Worm (Caenorhabditis elegans) whole organism, L2 larva: ENCODE measurements around the gene ZK1320.5.

Source experiments
- C34F6.9 ChIP-seq: fragments of 150-350 bp; optimal IDR thresholded peaks from 2 replicates; lab custom pipeline; 2014; ENCODE audit warnings: missing biosample characterization, missing genetic modification characterization
- F13H6.1 ChIP-seq: sonication (generic microtip); optimal IDR thresholded peaks from 2 replicates; lab custom pipeline; 2016; ENCODE audit warnings: missing genetic modification characterization, missing compliant biosample characterization
- R02D3.7 ChIP-seq: fragments of 150-350 bp; optimal IDR thresholded peaks from 2 replicates; lab custom pipeline; 2014; ENCODE audit warnings: missing biosample characterization, missing genetic modification characterization
- Y55F3AM.14 ChIP-seq: fragments of 200-800 bp; sonication (Bioruptor generic); optimal IDR thresholded peaks from 2 replicates; lab custom pipeline; 2018; ENCODE audit warnings: mild to moderate bottlenecking, missing genetic modification characterization, missing compliant biosample characterization
- ZK546.5 ChIP-seq: sonication (generic microtip); optimal IDR thresholded peaks from 2 replicates; lab custom pipeline; 2017; ENCODE audit warnings: missing biosample characterization, missing genetic modification characterization
- alr-1 ChIP-seq: fragments of 150-350 bp; optimal IDR thresholded peaks from 2 replicates; lab custom pipeline; 2014; ENCODE audit warnings: missing biosample characterization, missing genetic modification characterization
- aly-2 ChIP-seq: fragments of 150-350 bp; optimal IDR thresholded peaks from 2 replicates; lab custom pipeline; 2014; ENCODE audit warnings: missing biosample characterization, missing genetic modification characterization
- ceh-16 ChIP-seq: fragments of 150-350 bp; optimal IDR thresholded peaks from 2 replicates; lab custom pipeline; 2014; ENCODE audit warnings: missing biosample characterization, missing genetic modification characterization
- ceh-82 ChIP-seq: fragments of 150-350 bp; optimal IDR thresholded peaks from 2 replicates; lab custom pipeline; 2014; ENCODE audit warnings: missing biosample characterization, missing genetic modification characterization
- elt-1 ChIP-seq: fragments of 150-350 bp; optimal IDR thresholded peaks from 2 replicates; lab custom pipeline; 2014; ENCODE audit warnings: missing biosample characterization, missing genetic modification characterization
- fos-1 ChIP-seq: fragments of 150-350 bp; optimal IDR thresholded peaks from 2 replicates; lab custom pipeline; 2014; ENCODE audit warnings: missing biosample characterization, missing genetic modification characterization
- lin-11 ChIP-seq: fragments of 150-350 bp; sonication (generic microtip); optimal IDR thresholded peaks from 2 replicates; lab custom pipeline; 2014; ENCODE audit warnings: missing biosample characterization, missing genetic modification characterization, inconsistent platforms, mixed read lengths
- lin-13 ChIP-seq: fragments of 150-350 bp; optimal IDR thresholded peaks from 2 replicates; lab custom pipeline; 2014; ENCODE audit warnings: missing biosample characterization, missing genetic modification reagents, missing genetic modification characterization
- lsy-2 ChIP-seq, 2 experiments: fragments of 150-350 bp in 1 of 2; sonication (generic microtip) in 1 of 2; optimal IDR thresholded peaks; 2 replicates each; lab custom pipeline; 2014 to 2017; ENCODE audit warnings: missing biosample characterization in 2 of 2, missing genetic modification characterization in 2 of 2
- mab-5 ChIP-seq: fragments of 150-350 bp; optimal IDR thresholded peaks from 2 replicates; lab custom pipeline; 2014; ENCODE audit warnings: missing biosample characterization, missing genetic modification characterization
- mbf-1 ChIP-seq: sonication (generic microtip); optimal IDR thresholded peaks from 2 replicates; lab custom pipeline; 2017; ENCODE audit warnings: missing biosample characterization, missing genetic modification characterization
- mdl-1 ChIP-seq, 2 experiments: fragments of 150-350 bp in 1 of 2; sonication (generic microtip) in 1 of 2; optimal IDR thresholded peaks; 2 replicates each; lab custom pipeline; 2017; ENCODE audit warnings: missing biosample characterization in 2 of 2, missing genetic modification characterization in 2 of 2
- nhr-10 ChIP-seq: sonication (generic microtip); optimal IDR thresholded peaks from 2 replicates; lab custom pipeline; 2017; ENCODE audit warnings: missing biosample characterization, missing genetic modification characterization
- nhr-12 ChIP-seq: fragments of 150-350 bp; optimal IDR thresholded peaks from 2 replicates; lab custom pipeline; 2014; ENCODE audit warnings: missing biosample characterization, missing genetic modification characterization
- nhr-21 ChIP-seq: fragments of 150-350 bp; optimal IDR thresholded peaks from 2 replicates; lab custom pipeline; 2014; ENCODE audit warnings: missing biosample characterization, missing genetic modification characterization
- nhr-23 ChIP-seq: fragments of 150-350 bp; optimal IDR thresholded peaks from 2 replicates; lab custom pipeline; 2014; ENCODE audit warnings: missing biosample characterization, missing genetic modification reagents, missing genetic modification characterization
- nhr-25 ChIP-seq: fragments of 150-350 bp; sonication (generic microtip); optimal IDR thresholded peaks from 3 replicates; lab custom pipeline; 2014; ENCODE audit warnings: missing biosample characterization, missing genetic modification characterization
- nhr-6 ChIP-seq: fragments of 150-350 bp; optimal IDR thresholded peaks from 2 replicates; lab custom pipeline; 2014; ENCODE audit warnings: missing biosample characterization, missing genetic modification characterization
- skn-1 ChIP-seq: sonication (generic microtip); optimal IDR thresholded peaks from 2 replicates; lab custom pipeline; 2017; ENCODE audit warnings: missing biosample characterization, missing genetic modification characterization
- sma-3 ChIP-seq: sonication (generic microtip); optimal IDR thresholded peaks from 2 replicates; lab custom pipeline; 2016; ENCODE audit warnings: missing genetic modification reagents, missing genetic modification characterization, missing compliant biosample characterization
- sma-9 ChIP-seq, 2 experiments: fragments of 150-350 bp in 1 of 2; sonication (generic microtip) in 1 of 2; optimal IDR thresholded peaks; 2 replicates each; lab custom pipeline; 2014 to 2016; ENCODE audit warnings: missing genetic modification characterization in 2 of 2, mild to moderate bottlenecking in 1 of 2, missing biosample characterization in 1 of 2, missing compliant biosample characterization in 1 of 2, missing genetic modification reagents in 1 of 2, moderate library complexity in 1 of 2
- unc-39 ChIP-seq: fragments of 150-350 bp; optimal IDR thresholded peaks from 2 replicates; lab custom pipeline; 2014; ENCODE audit warnings: missing biosample characterization, missing genetic modification characterization
- unc-55 ChIP-seq: fragments of 150-350 bp; sonication (generic microtip); optimal IDR thresholded peaks from 3 replicates; lab custom pipeline; 2014; ENCODE audit warnings: missing biosample characterization, missing genetic modification reagents, missing genetic modification characterization
- zag-1 ChIP-seq: fragments of 150-350 bp; optimal IDR thresholded peaks from 2 replicates; lab custom pipeline; 2014; ENCODE audit warnings: missing biosample characterization, missing genetic modification characterization
- ztf-1 ChIP-seq: fragments of 200-800 bp; sonication (Bioruptor generic); conservative IDR thresholded peaks from 2 replicates; pipeline ENCODE4 v1.3.6; 2022; ENCODE audit warnings: missing genetic modification characterization, missing compliant biosample characterization
- ztf-4 ChIP-seq: fragments of 150-350 bp; optimal IDR thresholded peaks from 2 replicates; lab custom pipeline; 2014; ENCODE audit warnings: missing biosample characterization, missing genetic modification characterization

ZK1320.5 gene

ce11 chrII:9706207-9706606 lies 40.7 kb upstream of the ZK1320.5 start, which contains the start of gene Y53C12A.3 (continued):
- TF ChIP-seq lsy-2 (tag; optimal IDR thresholded peaks at IDR 0.05; lab: Kevin White, UChicago), result peak in 1 of 2 experiments; percentile 74

- TF ChIP-seq mab-5 (tag; lab: Kevin White, UChicago), result no peak
- TF ChIP-seq nhr-12 (tag; lab: Kevin White, UChicago), result no peak
- no peak for TF ChIP-seq lin-11 (tag; lab: Kevin White, UChicago)
- no peak for TF ChIP-seq fos-1
- no peak for TF ChIP-seq sma-9 (GFP tag; optimal IDR thresholded peaks at IDR 0.05; lab: Kevin White, UChicago)
- no peak for TF ChIP-seq sma-9 (tag; optimal IDR thresholded peaks at IDR 0.05; lab: Kevin White, UChicago)
- no peak for TF ChIP-seq nhr-21 (tag; lab: Kevin White, UChicago)
- TF ChIP-seq ZK546.5 (tag; lab: Kevin White, UChicago), result no peak
- no peak for TF ChIP-seq mdl-1 (tag; optimal IDR thresholded peaks at IDR 0.05; lab: Kevin White, UChicago)
- no peak for TF ChIP-seq ztf-1 (GFP tag; lab: Robert Waterston, UW)
- TF ChIP-seq mbf-1 (tag; lab: Kevin White, UChicago), result no peak
- no peak for TF ChIP-seq unc-55
- TF ChIP-seq unc-39 (tag; lab: Kevin White, UChicago), result no peak
- TF ChIP-seq ztf-4 (tag; lab: Kevin White, UChicago), result no peak
Measured at ce11 chrII:9704746-9705145, 39.3 kb upstream of the ZK1320.5 start, which contains the start of gene Y53C12A.10. TSS of gene Y53C12A.10 (minus strand) at chrII:9704846.

ce11 chrII:9703601-9704000 lies 38.1 kb upstream of the ZK1320.5 start, which contains the start of gene mop-25.2:
TSS of gene mop-25.2 (minus strand) at chrII:9703701.
- TF ChIP-seq unc-55, result no peak
- no peak for TF ChIP-seq fos-1
- no peak for TF ChIP-seq mdl-1 (tag; optimal IDR thresholded peaks at IDR 0.05; lab: Kevin White, UChicago)
- no peak for TF ChIP-seq ztf-1 (GFP tag; lab: Robert Waterston, UW)
- no peak for TF ChIP-seq unc-39 (tag; lab: Kevin White, UChicago)
- TF ChIP-seq nhr-10 (tag; lab: Kevin White, UChicago), result no peak
- no peak for TF ChIP-seq aly-2 (tag; lab: Kevin White, UChicago)
- TF ChIP-seq zag-1 (tag; lab: Kevin White, UChicago), result no peak
- TF ChIP-seq alr-1 (tag; lab: Kevin White, UChicago), result no peak
- TF ChIP-seq mab-5 (tag; lab: Kevin White, UChicago), result no peak
- no peak for TF ChIP-seq nhr-25 (tag; lab: Kevin White, UChicago)
- no peak for TF ChIP-seq mbf-1 (tag; lab: Kevin White, UChicago)
- TF ChIP-seq C34F6.9, result no peak
- TF ChIP-seq ceh-16 (tag; lab: Kevin White, UChicago), result no peak
- TF ChIP-seq sma-9 (GFP tag; optimal IDR thresholded peaks at IDR 0.05; lab: Kevin White, UChicago), result no peak
- TF ChIP-seq sma-9 (tag; optimal IDR thresholded peaks at IDR 0.05; lab: Kevin White, UChicago), result no peak

ce11 chrII:9700363-9700762 lies 34.9 kb upstream of the ZK1320.5 start, which contains the start of the genes Y53C12A.8 and Y53C12A.7:
TSS of gene Y53C12A.8 (minus strand) at chrII:9700463.
TSS of gene Y53C12A.7 (plus strand) at chrII:9700543.
- TF ChIP-seq nhr-6 (tag; lab: Kevin White, UChicago) (no peak), nhr-23 (tag; lab: Kevin White, UChicago) (no peak)
- TF ChIP-seq, all 48 proteins: peak for 0

- TF ChIP-seq nhr-25 (tag; lab: Kevin White, UChicago), result no peak
- TF ChIP-seq lsy-2 (tag; optimal IDR thresholded peaks at IDR 0.05; lab: Kevin White, UChicago), result peak in 1 of 2 experiments; percentile 30
- peak; percentile 7 for TF ChIP-seq zag-1 (tag; lab: Kevin White, UChicago)
- peak; percentile 15 for TF ChIP-seq sma-9 (GFP tag; optimal IDR thresholded peaks at IDR 0.05; lab: Kevin White, UChicago)
- no peak for TF ChIP-seq sma-9 (tag; optimal IDR thresholded peaks at IDR 0.05; lab: Kevin White, UChicago)
- TF ChIP-seq, all 48 proteins: peak for 3
Measured at ce11 chrII:9695942-9696341, 30.5 kb upstream of the ZK1320.5 start.

ce11 chrII:9691839-9692238 lies 26.4 kb upstream of the ZK1320.5 start, which contains the start of gene nlp-11:
TSS of gene nlp-11 (minus strand) at chrII:9691939.
- TF ChIP-seq Y55F3AM.14 (GFP tag; lab: Kevin White, UChicago) (no peak), F13H6.1 (tag; lab: Kevin White, UChicago) (no peak), ceh-82 (tag; lab: Kevin White, UChicago) (no peak), alr-1 (tag; lab: Kevin White, UChicago) (no peak), R02D3.7 (tag; lab: Kevin White, UChicago) (no peak), sma-3 (GFP tag; lab: Kevin White, UChicago) (no peak), unc-39 (tag; lab: Kevin White, UChicago) (no peak), skn-1 (tag; lab: Kevin White, UChicago) (no peak), nhr-6 (tag; lab: Kevin White, UChicago) (no peak), ztf-1 (GFP tag; lab: Robert Waterston, UW) (no peak), lin-13 (GFP tag; lab: Kevin White, UChicago) (no peak), lin-11 (tag; lab: Kevin White, UChicago) (no peak), nhr-23 (tag; lab: Kevin White, UChicago) (no peak), nhr-21 (tag; lab: Kevin White, UChicago) (no peak), elt-1 (tag; lab: Kevin White, UChicago) (no peak)
